Worm (Caenorhabditis elegans) whole organism, early embryonic: ENCODE measurements around the gene srv-9.

ENCODE experiments used
- B0310.2 ChIP-seq: sonication (generic microtip); optimal IDR thresholded peaks from 2 replicates; lab custom pipeline; 2016; ENCODE audit warnings: mild to moderate bottlenecking, missing genetic modification characterization, missing compliant biosample characterization
- F13C5.2 ChIP-seq: sonication (generic microtip); optimal IDR thresholded peaks from 2 replicates; lab custom pipeline; 2017; ENCODE audit warnings: mild to moderate bottlenecking, missing genetic modification characterization, inconsistent platforms, missing compliant biosample characterization
- aly-1 ChIP-seq: sonication (generic microtip); optimal IDR thresholded peaks from 2 replicates; lab custom pipeline; 2016; ENCODE audit warnings: missing genetic modification characterization, missing compliant biosample characterization
- ama-1 ChIP-seq: fragments of 150-350 bp; optimal IDR thresholded peaks from 2 replicates; lab custom pipeline; 2014
- ceh-13 ChIP-seq: fragments of 200-800 bp; sonication (Bioruptor generic); optimal IDR thresholded peaks from 2 replicates; lab custom pipeline; 2018; ENCODE audit warnings: mild to moderate bottlenecking, missing genetic modification characterization, missing compliant biosample characterization
- ceh-36 ChIP-seq: sonication (generic microtip); optimal IDR thresholded peaks from 2 replicates; lab custom pipeline; 2016; ENCODE audit warnings: missing genetic modification characterization, inconsistent platforms, missing compliant biosample characterization
- ets-7 ChIP-seq: sonication (generic microtip); optimal IDR thresholded peaks from 2 replicates; lab custom pipeline; 2016; ENCODE audit warnings: missing genotype, missing genetic modification characterization, missing compliant biosample characterization
- flt-1 ChIP-seq: fragments of 200-800 bp; sonication (Bioruptor generic); IDR thresholded peaks from 2 replicates; pipeline ENCODE4 v1.3.6; 2022; ENCODE audit warnings: missing genetic modification characterization, missing compliant biosample characterization
- hmbx-1 ChIP-seq: sonication (generic microtip); optimal IDR thresholded peaks from 2 replicates; lab custom pipeline; 2016; ENCODE audit warnings: mild to moderate bottlenecking, missing genetic modification characterization, missing compliant biosample characterization
- hmg-4 ChIP-seq: fragments of 200-800 bp; sonication (Bioruptor generic); optimal IDR thresholded peaks from 2 replicates; lab custom pipeline; 2018; ENCODE audit warnings: mild to moderate bottlenecking, missing genetic modification characterization, missing compliant biosample characterization
- hnd-1 ChIP-seq: sonication (generic microtip); optimal IDR thresholded peaks from 2 replicates; lab custom pipeline; 2016; ENCODE audit warnings: missing genetic modification characterization, missing compliant biosample characterization
- pes-1 ChIP-seq: fragments of 200-800 bp; sonication (Bioruptor generic); IDR thresholded peaks from 2 replicates; pipeline ENCODE4 v1.3.6; 2022; ENCODE audit warnings: missing genetic modification reagents, missing genetic modification characterization, missing compliant biosample characterization
- scrt-1 ChIP-seq: fragments of 200-800 bp; sonication (Bioruptor generic); IDR thresholded peaks from 2 replicates; pipeline ENCODE4 v1.3.6; 2022; ENCODE audit warnings: missing genetic modification characterization, missing compliant biosample characterization
- sea-1 ChIP-seq: fragments of 200-800 bp; sonication (Bioruptor generic); conservative IDR thresholded peaks from 2 replicates; pipeline ENCODE4 v1.3.6; 2022; ENCODE audit warnings: missing genetic modification characterization, missing compliant biosample characterization
- tbx-11 ChIP-seq: fragments of 200-800 bp; sonication (Bioruptor generic); IDR thresholded peaks from 2 replicates; pipeline ENCODE4 v1.3.6; 2022; ENCODE audit warnings: missing genetic modification characterization, missing compliant biosample characterization
- tbx-37 ChIP-seq: fragments of 200-800 bp; sonication (Bioruptor generic); conservative IDR thresholded peaks from 2 replicates; pipeline ENCODE4 v1.3.6; 2022; ENCODE audit warnings: missing genetic modification reagents, missing genetic modification characterization, missing compliant biosample characterization
- tra-4 ChIP-seq: sonication (generic microtip); optimal IDR thresholded peaks from 2 replicates; lab custom pipeline; 2017; ENCODE audit warnings: missing genetic modification characterization, missing compliant biosample characterization

The srv-9 gene

DNA sequence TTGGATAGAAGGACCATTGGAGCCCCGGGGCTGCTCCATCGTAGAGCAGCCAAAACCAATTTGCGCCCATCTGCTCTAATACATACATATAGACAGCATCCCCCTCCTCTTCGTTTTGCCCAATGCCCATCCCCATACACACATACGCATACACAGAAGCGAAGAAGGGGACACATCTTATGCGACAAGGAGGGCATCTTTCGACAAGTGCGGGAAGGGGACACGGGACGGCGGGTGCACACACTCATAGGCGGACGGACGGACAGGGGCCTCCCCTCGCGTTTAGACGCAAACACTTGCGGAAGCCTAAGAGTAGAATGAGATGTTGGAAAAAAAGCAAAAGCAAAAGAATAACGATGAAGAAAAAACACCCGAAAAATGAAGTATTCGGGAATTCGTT is 26.5 kb downstream of the srv-9 start:
- TF ChIP-seq tbx-37 (GFP tag; lab: Robert Waterston, UW) (peak; percentile 28; the same call in 1 of the 2 replicates), ceh-36 (tag; lab: Kevin White, UChicago) (peak; percentile 30), ets-7 (tag; lab: Kevin White, UChicago) (peak; percentile 9), ama-1 (lab: Kevin White, UChicago) (no peak), B0310.2 (tag; lab: Kevin White, UChicago) (no peak), hnd-1 (no peak), tbx-11 (GFP tag; lab: Robert Waterston, UW) (0 out of 2 replicates have a peak, but pooled peaks have one; percentile 55), tra-4 (tag; lab: Kevin White, UChicago) (no peak), aly-1 (peak; percentile 77), sea-1 (peak; percentile 70; the same call in 1 of the 2 replicates), ceh-13 (GFP tag; lab: Kevin White, UChicago) (no peak), scrt-1 (GFP tag; lab: Robert Waterston, UW) (0 out of 2 replicates have a peak, but pooled peaks have one; percentile 45), flt-1 (GFP tag; lab: Robert Waterston, UW) (peak; percentile 59; the same call in 1 of the 2 replicates), pes-1 (0 out of 2 replicates have a peak, but pooled peaks have one; percentile 46), hmg-4 (GFP tag; lab: Kevin White, UChicago) (peak; percentile 95), hmbx-1 (no peak), F13C5.2 (peak; percentile 76)

- TF ChIP-seq B0310.2 (tag; lab: Kevin White, UChicago), result no peak
- TF ChIP-seq hmbx-1, result no peak
- no peak for TF ChIP-seq tbx-37 (GFP tag; lab: Robert Waterston, UW)
- TF ChIP-seq ama-1 (lab: Kevin White, UChicago), result no peak
- TF ChIP-seq ets-7 (tag; lab: Kevin White, UChicago), result no peak
- no peak for TF ChIP-seq tbx-11 (GFP tag; lab: Robert Waterston, UW)
- TF ChIP-seq F13C5.2, result no peak
Observed at ce11 chrV:13394968-13395367, 28.0 kb downstream of the srv-9 start.

- 0 out of 2 replicates have a peak, but pooled peaks have one; percentile 17 for TF ChIP-seq sea-1
- TF ChIP-seq hmg-4 (GFP tag; lab: Kevin White, UChicago), result peak; percentile 72
- no peak for TF ChIP-seq ceh-13 (GFP tag; lab: Kevin White, UChicago)
- peak; percentile 13 for TF ChIP-seq B0310.2 (tag; lab: Kevin White, UChicago)
- TF ChIP-seq hmbx-1, result no peak
- TF ChIP-seq aly-1, result peak; percentile 34
Observed at ce11 chrV:13393333-13393803, 29.6 kb downstream of the srv-9 start.

ce11 chrV:13391378-13392258 is 31.3 kb downstream of the srv-9 start, which contains the start of gene somi-1:
Gene somi-1, minus strand, starts transcription at chrV:13391395.
- TF ChIP-seq ceh-36 (tag; lab: Kevin White, UChicago) (no peak), tbx-37 (GFP tag; lab: Robert Waterston, UW) (peak; percentile 5; the same call in 1 of the 2 replicates), ets-7 (tag; lab: Kevin White, UChicago) (no peak)

DNA sequence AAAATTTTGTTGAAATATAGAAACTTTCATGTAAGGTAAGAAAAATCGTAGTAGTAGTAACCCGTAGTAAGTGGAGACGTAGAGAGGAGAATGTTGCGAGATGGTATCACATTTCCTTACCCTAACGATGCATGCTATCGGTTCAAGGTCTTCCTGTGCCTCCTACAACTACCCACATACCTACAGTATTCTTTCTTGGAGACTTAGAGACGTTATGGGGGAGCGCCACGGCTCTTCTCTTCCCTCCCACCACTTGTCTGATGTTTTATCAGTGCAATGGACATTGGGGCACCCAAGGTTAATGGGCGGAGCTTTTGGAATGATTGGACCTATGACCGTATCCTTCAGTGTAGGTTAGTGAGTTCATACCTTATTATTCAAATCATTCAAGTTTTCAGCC is 32.0 kb downstream of the srv-9 start:
- TF ChIP-seq hnd-1, result no peak
- TF ChIP-seq ama-1 (lab: Kevin White, UChicago), result no peak
- no peak for TF ChIP-seq F13C5.2
- no peak for TF ChIP-seq sea-1
- no peak for TF ChIP-seq B0310.2 (tag; lab: Kevin White, UChicago)
- TF ChIP-seq ceh-13 (GFP tag; lab: Kevin White, UChicago), result no peak
- no peak for TF ChIP-seq flt-1 (GFP tag; lab: Robert Waterston, UW)
- no peak for TF ChIP-seq tbx-11 (GFP tag; lab: Robert Waterston, UW)
- TF ChIP-seq ceh-36 (tag; lab: Kevin White, UChicago), result no peak
- TF ChIP-seq aly-1, result no peak
- TF ChIP-seq ets-7 (tag; lab: Kevin White, UChicago), result no peak
- TF ChIP-seq tbx-37 (GFP tag; lab: Robert Waterston, UW), result no peak
- no peak for TF ChIP-seq scrt-1 (GFP tag; lab: Robert Waterston, UW)
- no peak for TF ChIP-seq hmg-4 (GFP tag; lab: Kevin White, UChicago)
- no peak for TF ChIP-seq pes-1
- TF ChIP-seq hmbx-1, result no peak
- no peak for TF ChIP-seq tra-4 (tag; lab: Kevin White, UChicago)

- TF ChIP-seq tbx-11 (GFP tag; lab: Robert Waterston, UW) (no peak), ceh-36 (tag; lab: Kevin White, UChicago) (no peak), pes-1 (no peak), tra-4 (tag; lab: Kevin White, UChicago) (no peak), F13C5.2 (no peak), tbx-37 (GFP tag; lab: Robert Waterston, UW) (no peak), sea-1 (no peak), B0310.2 (tag; lab: Kevin White, UChicago) (no peak), ama-1 (lab: Kevin White, UChicago) (no peak), hmbx-1 (no peak), scrt-1 (GFP tag; lab: Robert Waterston, UW) (no peak), hmg-4 (GFP tag; lab: Kevin White, UChicago) (no peak), aly-1 (no peak), ceh-13 (GFP tag; lab: Kevin White, UChicago) (no peak), ets-7 (tag; lab: Kevin White, UChicago) (no peak)
Observed at ce11 chrV:13389454-13389853, 33.5 kb downstream of the srv-9 start.

DNA sequence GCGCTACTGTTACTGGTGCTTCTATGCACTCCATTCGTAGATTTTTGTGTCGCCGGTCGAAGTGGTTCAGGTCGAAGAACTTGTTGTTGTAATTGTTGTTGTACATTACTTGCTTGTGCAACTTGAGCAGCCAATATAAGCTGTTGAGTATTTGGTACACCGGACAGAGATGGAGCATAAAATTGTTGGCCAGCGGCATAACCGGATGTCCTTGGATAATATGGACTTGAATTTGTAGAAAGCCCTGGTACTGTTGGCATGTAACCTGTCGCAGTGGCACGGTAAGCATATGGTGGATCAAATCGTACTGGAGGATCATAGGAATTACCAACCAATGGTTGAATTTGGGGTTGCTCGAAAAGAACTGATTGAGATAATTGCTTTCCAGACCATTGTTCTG is 34.0 kb downstream of the srv-9 start:
- TF ChIP-seq hnd-1 (no peak), ceh-36 (tag; lab: Kevin White, UChicago) (no peak), aly-1 (no peak)
